Worm (Caenorhabditis elegans): ENCODE measurements around the gene K09B11.5.
"Not testable (repeated sequence)": the region's sequence is repeated elsewhere in the genome, so short reads cannot be mapped to it uniquely, and the experiment has no call there.

K09B11.5 gene

DNA sequence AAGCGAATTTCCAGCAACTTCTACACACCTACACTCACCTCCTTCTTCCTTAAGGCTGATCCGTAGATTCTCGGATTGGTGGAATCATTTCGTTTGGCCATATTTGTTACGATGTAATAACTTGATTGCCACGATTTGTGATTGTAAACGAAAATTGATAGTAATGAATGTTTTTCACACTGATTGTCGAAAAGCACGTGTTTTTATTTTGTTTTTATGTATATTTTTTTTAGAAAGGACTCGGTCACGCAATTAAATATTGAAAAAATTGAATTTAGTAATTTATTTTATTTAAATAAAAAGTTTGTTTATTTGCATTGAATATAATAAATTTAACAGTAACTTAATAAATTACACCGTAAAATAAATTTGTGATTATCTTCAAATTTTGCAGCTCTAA lies at the start of gene K09B11.5:
Gene K09B11.5 (minus strand): TSS at position 101 of the 400 bp plus-strand sequence.
- TF ChIP-seq elt-3, lin-11, ceh-82 (tag; optimal IDR thresholded peaks at IDR 0.05): not testable (repeated sequence)

DNA sequence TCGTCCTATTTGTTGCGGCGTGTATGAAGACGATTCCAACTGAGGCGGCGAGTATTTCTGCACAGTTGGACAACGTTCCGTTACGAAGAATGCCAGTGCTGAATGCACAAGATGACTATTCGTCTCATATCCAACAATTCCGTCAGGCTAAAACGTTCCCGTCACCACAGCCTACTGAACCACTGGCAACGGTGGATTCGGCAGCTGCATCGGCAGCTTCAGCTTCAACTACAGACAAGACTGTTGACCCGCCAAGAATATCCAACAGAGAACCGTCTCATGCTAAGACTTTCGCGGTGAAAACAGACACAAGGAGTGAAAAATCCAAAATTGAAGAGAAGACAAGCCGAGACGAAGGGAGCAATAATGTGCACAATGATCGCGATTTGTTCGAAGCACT lies 49.8 kb upstream of the K09B11.5 start:
- TF ChIP-seq nhr-11 (tag; optimal IDR thresholded peaks at IDR 0.05) (no peak), gmeb-1 (tag; optimal IDR thresholded peaks at IDR 0.05) (no peak), ztf-4 (tag; optimal IDR thresholded peaks at IDR 0.05) (no peak), fos-1 (tag; optimal IDR thresholded peaks at IDR 0.05) (no peak), unc-39 (tag; optimal IDR thresholded peaks at IDR 0.05) (no peak), ztf-1 (GFP tag; conservative IDR thresholded peaks at IDR 0.05) (no peak), nhr-6 (tag; optimal IDR thresholded peaks at IDR 0.05) (no peak), sma-9 (GFP tag; optimal IDR thresholded peaks at IDR 0.05) (no peak), sma-9 (tag; optimal IDR thresholded peaks at IDR 0.05) (no peak), snpc-4 (tag; optimal IDR thresholded peaks at IDR 0.05) (no peak), R02D3.7 (tag; optimal IDR thresholded peaks at IDR 0.05) (no peak), mdl-1 (tag; optimal IDR thresholded peaks at IDR 0.05) (no peak), lin-11 (tag; optimal IDR thresholded peaks at IDR 0.05) (no peak), peb-1 (tag; optimal IDR thresholded peaks at IDR 0.05) (no peak), nhr-21 (tag; optimal IDR thresholded peaks at IDR 0.05) (no peak), mbf-1 (tag; optimal IDR thresholded peaks at IDR 0.05) (no peak), aly-2 (tag; optimal IDR thresholded peaks at IDR 0.05) (no peak), ceh-82 (tag; optimal IDR thresholded peaks at IDR 0.05) (no peak)

DNA sequence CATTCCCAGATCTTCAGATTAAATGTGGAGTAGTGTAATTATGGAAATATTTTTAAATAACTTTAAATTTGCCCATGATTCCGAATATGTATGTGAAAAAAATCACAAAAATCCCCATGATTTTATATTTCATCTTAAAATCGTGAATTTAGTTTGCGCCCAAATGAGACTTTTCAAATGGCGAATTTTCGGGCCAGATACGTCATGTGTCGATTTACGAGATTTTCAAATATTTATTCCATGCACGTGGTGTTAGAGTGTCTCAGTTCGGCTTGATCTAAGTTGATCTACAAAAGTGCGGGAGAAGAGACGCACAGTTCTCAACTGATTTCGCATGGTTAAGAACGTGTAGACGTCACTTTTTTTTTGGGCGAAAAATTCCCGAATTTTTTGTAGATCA lies 48.7 kb upstream of the K09B11.5 start, which contains the start of gene Y38H8A.1:
Gene Y38H8A.1 (plus strand): TSS at position 301 of the 400 bp plus-strand sequence.
- no peak for TF ChIP-seq Y55F3AM.14 (GFP tag; optimal IDR thresholded peaks at IDR 0.05)
- TF ChIP-seq nhr-12 (tag; optimal IDR thresholded peaks at IDR 0.05): no peak
- no peak for TF ChIP-seq egl-27 (tag; optimal IDR thresholded peaks at IDR 0.05)
- TF ChIP-seq ama-1 (optimal IDR thresholded peaks at IDR 0.05): no peak
- no peak for TF ChIP-seq nhr-237 (tag; optimal IDR thresholded peaks at IDR 0.05)
- no peak for TF ChIP-seq peb-1 (tag; optimal IDR thresholded peaks at IDR 0.05)
- no peak for TF ChIP-seq F13H6.1 (tag; optimal IDR thresholded peaks at IDR 0.05)
- no peak for TF ChIP-seq lin-39 (tag; optimal IDR thresholded peaks at IDR 0.05)
- TF ChIP-seq nhr-21 (tag; optimal IDR thresholded peaks at IDR 0.05): no peak
- no peak for TF ChIP-seq ztf-11 (tag; optimal IDR thresholded peaks at IDR 0.05)
- TF ChIP-seq ceh-16 (tag; optimal IDR thresholded peaks at IDR 0.05): no peak
- no peak for TF ChIP-seq ZK546.5 (tag; optimal IDR thresholded peaks at IDR 0.05)
- no peak for TF ChIP-seq lsy-2 (tag; optimal IDR thresholded peaks at IDR 0.05)
- no peak for TF ChIP-seq blmp-1 (tag; optimal IDR thresholded peaks at IDR 0.05; ENCODE audit: insufficient read depth)
- no peak for TF ChIP-seq alr-1 (tag; optimal IDR thresholded peaks at IDR 0.05)
- no peak for TF ChIP-seq nhr-23 (tag; optimal IDR thresholded peaks at IDR 0.05)
- TF ChIP-seq dmd-4 (tag; optimal IDR thresholded peaks at IDR 0.05): no peak

- TF ChIP-seq elt-1 (tag; optimal IDR thresholded peaks at IDR 0.05): no peak
- no peak for TF ChIP-seq egl-27 (tag; optimal IDR thresholded peaks at IDR 0.05)
Measured at ce11 chrIV:13474132-13474531, 40.3 kb upstream of the K09B11.5 start, which contains the start of gene Y38H8A.2. Gene Y38H8A.2 (plus strand): TSS chrIV:13474432.

- TF ChIP-seq ztf-1 (GFP tag; conservative IDR thresholded peaks at IDR 0.05): no peak
- TF ChIP-seq dmd-4 (tag; optimal IDR thresholded peaks at IDR 0.05): no peak
- TF ChIP-seq blmp-1 (tag; optimal IDR thresholded peaks at IDR 0.05; ENCODE audit: insufficient read depth): no peak
- no peak for TF ChIP-seq mab-5 (tag; optimal IDR thresholded peaks at IDR 0.05)
- TF ChIP-seq F13H6.1 (tag; optimal IDR thresholded peaks at IDR 0.05): no peak
- no peak for TF ChIP-seq egl-27 (tag; optimal IDR thresholded peaks at IDR 0.05)
- no peak for TF ChIP-seq sem-4 (tag; optimal IDR thresholded peaks at IDR 0.05)
- no peak for TF ChIP-seq ceh-82 (tag; optimal IDR thresholded peaks at IDR 0.05)
- TF ChIP-seq R02D3.7 (tag; optimal IDR thresholded peaks at IDR 0.05): no peak
- no peak for TF ChIP-seq nhr-21 (tag; optimal IDR thresholded peaks at IDR 0.05)
- TF ChIP-seq alr-1 (tag; optimal IDR thresholded peaks at IDR 0.05): no peak
- no peak for TF ChIP-seq unc-62 (GFP tag; optimal IDR thresholded peaks at IDR 0.05)
- TF ChIP-seq lin-39 (tag; optimal IDR thresholded peaks at IDR 0.05): no peak
- TF ChIP-seq mbf-1 (tag; optimal IDR thresholded peaks at IDR 0.05): no peak
- TF ChIP-seq nhr-11 (tag; optimal IDR thresholded peaks at IDR 0.05): no peak
- no peak for TF ChIP-seq nhr-10 (tag; optimal IDR thresholded peaks at IDR 0.05)
- no peak for TF ChIP-seq gmeb-1 (tag; optimal IDR thresholded peaks at IDR 0.05)
- TF ChIP-seq ZK546.5 (tag; optimal IDR thresholded peaks at IDR 0.05): no peak
- no peak for TF ChIP-seq peb-1 (tag; optimal IDR thresholded peaks at IDR 0.05)
- no peak for TF ChIP-seq mdl-1 (tag; optimal IDR thresholded peaks at IDR 0.05)
Measured at ce11 chrIV:13472011-13472410, 38.2 kb upstream of the K09B11.5 start, which contains the start of the genes ttbk-8.1 and Y38H8A.4. Gene ttbk-8.1 (plus strand): TSS chrIV:13472311. Gene Y38H8A.4 (minus strand): TSS chrIV:13472376.

All from whole organism, L2 larva.